Worm (Caenorhabditis elegans): ENCODE results near the gene lact-8.

lact-8 gene

DNA sequence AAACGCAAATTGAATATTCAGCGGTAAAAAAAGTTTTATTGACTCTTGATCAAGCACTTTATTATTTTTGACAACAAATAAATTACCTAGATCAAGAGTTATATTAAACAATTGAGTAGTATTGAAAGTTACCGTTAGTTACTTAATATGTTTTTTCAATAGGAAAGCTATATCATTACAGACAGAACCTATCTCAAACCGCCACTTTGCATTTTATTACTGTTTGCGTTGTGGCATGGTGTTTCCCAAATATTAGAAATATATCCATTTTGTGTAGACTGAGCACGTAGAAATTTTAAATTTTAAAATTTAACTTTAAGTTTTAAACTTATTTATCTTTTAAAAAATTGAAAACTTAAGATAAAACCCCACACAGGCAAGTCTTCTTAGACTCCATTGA is 11.0 kb upstream of the lact-8 start:
- TF ChIP-seq nhr-237 (tag; optimal IDR thresholded peaks at IDR 0.05) (no peak), elt-3 (tag; optimal IDR thresholded peaks at IDR 0.05) (no peak), daf-12 (tag; optimal IDR thresholded peaks at IDR 0.05) (no peak), ceh-16 (tag; optimal IDR thresholded peaks at IDR 0.05) (no peak), zag-1 (tag; optimal IDR thresholded peaks at IDR 0.05) (no peak), ztf-4 (tag; optimal IDR thresholded peaks at IDR 0.05) (no peak), mml-1 (tag; optimal IDR thresholded peaks at IDR 0.05) (no peak), nhr-23 (tag; optimal IDR thresholded peaks at IDR 0.05) (no peak), ceh-28 (tag; optimal IDR thresholded peaks at IDR 0.05) (no peak), R02D3.7 (tag; optimal IDR thresholded peaks at IDR 0.05) (no peak), nhr-12 (tag; optimal IDR thresholded peaks at IDR 0.05) (no peak)

DNA sequence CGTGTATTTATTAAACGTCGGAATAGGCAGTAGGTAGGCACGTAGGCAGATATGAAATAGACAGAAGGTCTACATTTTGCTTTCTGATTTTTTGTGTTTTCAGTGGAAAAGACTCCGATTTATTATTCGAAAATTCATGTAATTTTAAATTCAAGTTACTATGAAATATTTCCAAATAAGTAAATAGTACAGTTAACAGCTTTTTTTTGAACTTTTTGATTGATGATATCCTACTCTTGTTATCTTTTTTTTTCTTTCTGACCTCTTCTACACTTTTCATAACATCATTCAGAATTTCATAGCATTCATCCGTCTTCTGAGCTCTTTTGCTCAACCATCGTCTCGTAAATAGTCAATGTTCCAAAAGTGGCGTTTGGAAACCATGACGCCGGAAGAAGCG is 5.2 kb upstream of the lact-8 start, which contains the start of gene cdkl-1:
cdkl-1 (plus strand) TSS at position 301 of the 400 bp plus-strand sequence.
- TF ChIP-seq mml-1 (tag; optimal IDR thresholded peaks at IDR 0.05) (no peak), unc-39 (tag; optimal IDR thresholded peaks at IDR 0.05) (no peak)

DNA sequence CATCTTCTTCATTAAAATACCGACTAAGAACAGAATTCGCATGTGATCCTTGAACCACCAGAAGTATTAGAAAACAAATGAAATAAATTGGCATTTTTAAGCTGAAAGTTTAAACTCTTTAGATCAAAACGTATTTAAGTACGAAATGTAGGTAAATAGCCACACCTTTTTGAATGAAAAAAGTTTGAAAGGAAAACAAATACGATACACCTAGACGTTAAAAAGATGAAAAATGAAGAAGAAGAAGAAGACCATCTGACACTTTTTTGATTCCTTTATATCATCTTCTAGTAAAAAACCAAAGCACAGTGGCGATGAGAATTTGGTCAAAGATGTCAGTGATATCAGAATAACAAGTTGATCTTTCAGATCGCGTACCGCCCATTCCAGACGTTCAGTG is 2.5 kb upstream of the lact-8 start, which contains the start of gene Y42A5A.3:
Y42A5A.3 (minus strand) TSS at position 101 of the 400 bp plus-strand sequence.
- TF ChIP-seq lin-39 (tag; optimal IDR thresholded peaks at IDR 0.05) (no peak), fkh-10 (GFP tag; optimal IDR thresholded peaks at IDR 0.05) (no peak), fos-1 (tag; optimal IDR thresholded peaks at IDR 0.05) (no peak), unc-62 (GFP tag; optimal IDR thresholded peaks at IDR 0.05) (no peak), egl-27 (tag; optimal IDR thresholded peaks at IDR 0.05) (no peak), hmg-11 (tag; optimal IDR thresholded peaks at IDR 0.05) (no peak), zag-1 (tag; optimal IDR thresholded peaks at IDR 0.05) (no peak), ceh-82 (tag; optimal IDR thresholded peaks at IDR 0.05) (no peak)

DNA sequence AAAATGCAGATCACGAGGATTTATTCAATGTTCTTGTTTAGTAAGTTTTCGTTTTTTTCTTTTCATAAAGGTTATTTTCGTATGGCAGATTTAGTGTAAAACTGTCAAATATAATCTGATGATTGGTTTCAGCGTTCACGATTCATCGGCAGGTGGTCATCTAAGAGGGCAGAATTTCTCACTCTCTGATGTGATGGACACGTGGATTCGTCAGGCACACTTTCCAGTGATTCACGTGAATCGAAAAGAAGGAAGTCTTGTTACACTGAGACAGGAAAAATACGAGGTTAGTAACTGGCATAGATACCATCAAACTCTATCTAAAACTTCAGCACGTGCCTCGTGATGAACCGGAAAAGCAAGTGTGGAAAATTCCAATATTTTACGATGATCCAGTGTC is 1.3 kb upstream of the lact-8 start:
- TF ChIP-seq nhr-76 (tag; optimal IDR thresholded peaks at IDR 0.05) (no peak), jun-1 (tag; optimal IDR thresholded peaks at IDR 0.05) (peak; percentile 25), ceh-28 (tag; optimal IDR thresholded peaks at IDR 0.05) (no peak), egl-5 (tag; optimal IDR thresholded peaks at IDR 0.05) (no peak), nhr-237 (tag; optimal IDR thresholded peaks at IDR 0.05) (no peak), ceh-16 (tag; optimal IDR thresholded peaks at IDR 0.05) (no peak), elt-1 (tag; optimal IDR thresholded peaks at IDR 0.05) (peak; percentile 35), nhr-23 (tag; optimal IDR thresholded peaks at IDR 0.05) (peak; percentile 2)

DNA sequence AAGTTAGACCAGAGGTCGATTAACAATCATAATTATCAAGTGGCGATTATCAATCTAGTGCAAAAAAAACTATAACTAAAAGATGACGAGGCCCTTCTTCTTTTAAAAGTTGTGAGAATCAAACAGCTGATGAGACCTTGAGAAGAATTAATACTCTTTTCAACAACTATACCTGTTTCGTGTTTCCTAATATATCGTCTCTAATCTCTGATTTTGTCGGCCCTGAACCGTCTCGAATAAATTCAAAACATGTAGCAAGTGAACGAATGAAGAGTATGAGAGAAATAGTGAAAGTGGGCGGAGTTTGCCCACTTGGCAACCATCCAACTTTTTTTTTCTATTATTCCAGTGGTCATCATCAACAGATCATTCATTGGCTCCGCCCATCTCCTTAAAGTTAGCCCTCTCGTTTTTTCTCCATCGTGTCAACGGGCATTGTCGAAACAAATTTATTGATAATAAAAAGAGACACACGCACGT is 5.8 kb downstream of the lact-8 start, which contains the start of gene Y42A5A.1:
Y42A5A.1 (plus strand) TSS at position 430 of the 480 bp plus-strand sequence.
- TF ChIP-seq mml-1 (tag; optimal IDR thresholded peaks at IDR 0.05) = no peak
- peak; percentile 3 for TF ChIP-seq nhr-25 (tag; optimal IDR thresholded peaks at IDR 0.05)

DNA sequence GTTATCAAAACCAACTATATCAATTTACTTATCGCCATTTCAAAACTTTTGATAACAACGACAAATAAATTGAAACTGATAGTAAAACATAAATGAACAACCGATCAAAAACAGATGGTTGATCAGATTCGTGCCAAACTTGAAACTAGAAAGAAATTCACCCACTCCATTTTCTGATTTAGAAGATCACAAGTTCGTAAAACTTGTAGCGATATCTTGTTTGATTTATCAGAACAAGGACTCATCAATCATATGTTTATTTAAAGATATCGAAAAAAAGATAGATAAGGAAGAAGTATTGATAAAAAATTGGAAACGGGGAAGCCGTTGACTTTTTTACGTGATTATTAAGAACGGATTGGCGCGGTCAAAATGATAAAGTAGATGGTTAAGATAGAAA is 6.3 kb downstream of the lact-8 start:
- TF ChIP-seq pqm-1 (tag; optimal IDR thresholded peaks at IDR 0.05) (peak; percentile 35), elt-1 (tag; optimal IDR thresholded peaks at IDR 0.05) (no peak), unc-62 (GFP tag; optimal IDR thresholded peaks at IDR 0.05) (no peak), mdl-1 (tag; optimal IDR thresholded peaks at IDR 0.05) (no peak), pha-4 (tag; optimal IDR thresholded peaks at IDR 0.05) (no peak), elt-2 (tag; optimal IDR thresholded peaks at IDR 0.05) (peak; percentile 85)

DNA sequence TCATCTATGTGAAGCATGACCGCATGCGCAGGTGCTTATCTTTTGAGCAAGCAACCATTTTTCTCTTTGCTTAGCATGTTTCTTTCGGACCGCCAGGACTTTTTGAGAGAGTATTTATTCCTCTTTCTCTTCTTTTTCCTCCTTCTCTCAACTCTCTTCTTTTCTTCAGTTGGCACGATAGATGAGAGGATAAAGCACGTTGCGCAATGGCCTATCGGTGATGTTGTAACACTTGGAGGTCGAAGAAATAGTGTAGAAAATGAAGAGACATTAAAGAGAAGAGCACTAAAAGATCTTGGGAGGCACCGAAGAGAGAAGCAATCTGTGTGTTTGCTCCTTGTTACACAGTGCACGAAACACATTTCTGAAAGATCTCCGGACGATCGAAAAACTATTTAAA is 9.7 kb downstream of the lact-8 start:
- TF ChIP-seq elt-1 (tag; optimal IDR thresholded peaks at IDR 0.05) (no peak), hmg-11 (tag; optimal IDR thresholded peaks at IDR 0.05) (peak; percentile 21), lin-39 (tag; optimal IDR thresholded peaks at IDR 0.05) (peak; percentile 71), mdl-1 (tag; optimal IDR thresholded peaks at IDR 0.05) (peak; percentile 57), nfya-1 (tag; optimal IDR thresholded peaks at IDR 0.05; ENCODE audit: insufficient read depth) (peak; percentile 73), aly-2 (tag; optimal IDR thresholded peaks at IDR 0.05) (no peak)

Measured in whole organism, L3 larva.